Fruit fly (Drosophila melanogaster): ENCODE data around the gene Cyt-c-d.

Gene Cyt-c-d

DNA sequence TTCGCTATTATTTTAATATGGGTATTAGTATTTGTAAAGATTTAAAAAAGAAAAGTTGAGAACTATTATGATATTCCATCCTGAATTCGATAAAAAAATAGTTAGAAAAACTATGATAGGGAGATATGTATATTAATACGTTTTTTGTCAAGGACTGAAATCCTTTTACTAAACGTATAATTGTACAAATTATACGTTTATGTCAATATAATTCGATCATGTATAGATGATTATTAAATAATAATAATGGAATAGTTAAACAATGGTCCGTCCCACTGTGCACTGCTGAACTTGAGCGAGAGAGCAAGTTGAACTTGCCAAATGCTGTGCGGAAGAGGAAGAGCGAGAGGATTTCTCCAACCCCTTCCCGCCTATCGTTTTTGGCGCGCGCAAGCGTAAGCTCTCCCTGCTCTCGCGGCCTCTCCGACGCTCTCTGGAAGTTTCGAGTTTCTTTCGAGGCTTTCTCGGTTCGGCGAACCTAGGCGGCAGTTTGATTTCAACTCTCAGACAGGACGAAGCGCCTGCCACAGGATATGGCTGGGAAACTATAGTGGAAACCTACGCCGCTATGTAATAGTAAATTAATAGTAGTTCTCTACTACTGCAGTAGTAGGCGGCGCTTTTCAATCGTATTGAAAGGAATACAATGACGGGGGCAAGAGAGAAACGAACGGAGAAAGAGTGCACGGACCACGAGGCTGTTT lies 30.6 kb upstream of the Cyt-c-d start (continued):
- TF ChIP-seq sage (GFP tag; optimal IDR thresholded peaks at IDR 0.05) (no peak), Sp1 (GFP tag; optimal IDR thresholded peaks at IDR 0.05) (peak; percentile 90), CG9705 (GFP tag; optimal IDR thresholded peaks at IDR 0.05) (peak; percentile 43)

- TF ChIP-seq Abd-B (GFP tag; optimal IDR thresholded peaks at IDR 0.05) (no peak), foxo (GFP tag; optimal IDR thresholded peaks at IDR 0.05) (no peak), Hr83 (GFP tag; optimal IDR thresholded peaks at IDR 0.05; ENCODE audit: poor library complexity, severe bottlenecking) (no peak), jim (GFP tag; optimal IDR thresholded peaks at IDR 0.05) (no peak), HLH106 (tag; optimal IDR thresholded peaks at IDR 0.05) (no peak), GATAd (GFP tag; optimal IDR thresholded peaks at IDR 0.05) (no peak), usp (GFP tag; optimal IDR thresholded peaks at IDR 0.05) (no peak), N (GFP tag; optimal IDR thresholded peaks at IDR 0.05) (no peak), Hr78 (GFP tag; optimal IDR thresholded peaks at IDR 0.05) (no peak), ey (GFP tag; optimal IDR thresholded peaks at IDR 0.05) (no peak), Myc (optimal IDR thresholded peaks at IDR 0.05) (no peak), CG9705 (GFP tag; optimal IDR thresholded peaks at IDR 0.05) (no peak), Dfd (GFP tag; optimal IDR thresholded peaks at IDR 0.05) (no peak), Hnf4 (GFP tag; optimal IDR thresholded peaks at IDR 0.05) (no peak), Dif (GFP tag; optimal IDR thresholded peaks at IDR 0.05; ENCODE audit: partially characterized antibody) (no peak), psq (GFP tag; optimal IDR thresholded peaks at IDR 0.05) (no peak), Jra (GFP tag; optimal IDR thresholded peaks at IDR 0.05) (no peak), tai (GFP tag; optimal IDR thresholded peaks at IDR 0.05) (no peak)
Measured at dm6 chr2L:16685612-16685912, 30.1 kb upstream of the Cyt-c-d start.

DNA sequence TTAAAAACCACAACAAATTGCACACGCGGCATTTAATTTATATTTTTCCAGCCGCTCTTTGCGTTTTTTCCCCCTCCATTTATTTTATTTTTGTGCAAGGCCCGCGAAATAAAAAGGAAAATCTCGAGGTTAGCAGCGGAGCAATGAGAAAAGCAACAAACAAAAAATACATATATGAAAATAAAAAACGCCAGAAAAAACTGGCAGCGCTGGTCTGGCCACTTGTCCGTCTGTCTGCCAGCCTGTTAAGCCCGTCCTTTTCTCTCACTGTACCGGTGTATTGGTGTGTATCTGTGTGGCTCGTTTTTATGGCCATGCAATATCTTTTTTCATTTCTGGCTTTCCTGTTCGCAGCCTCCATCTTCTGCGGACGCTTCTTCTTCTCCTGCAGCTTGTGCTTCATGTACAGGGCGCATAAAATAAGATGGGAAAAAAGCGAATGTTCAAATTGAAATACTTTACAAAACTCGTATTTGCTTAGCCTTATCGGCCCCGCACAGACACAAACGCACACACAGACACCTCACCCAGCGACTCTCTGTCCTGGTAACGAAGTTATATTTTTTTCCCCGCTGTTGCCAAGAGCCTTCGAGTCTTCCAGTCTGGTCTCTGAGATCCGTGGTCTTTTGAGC lies 29.2 kb upstream of the Cyt-c-d start:
- TF ChIP-seq Mio (GFP tag; optimal IDR thresholded peaks at IDR 0.05) = no peak
- TF ChIP-seq Rel (GFP tag; optimal IDR thresholded peaks at IDR 0.05) = peak; percentile 55
- TF ChIP-seq Rel (tag; optimal IDR thresholded peaks at IDR 0.05) = peak; percentile 15
- no peak for TF ChIP-seq sv (GFP tag; optimal IDR thresholded peaks at IDR 0.05)
- TF ChIP-seq Vsx2 (GFP tag; optimal IDR thresholded peaks at IDR 0.05; ENCODE audit: partially characterized antibody) = no peak
- no peak for TF ChIP-seq jim (GFP tag; optimal IDR thresholded peaks at IDR 0.05)
- TF ChIP-seq dsf (GFP tag; optimal IDR thresholded peaks at IDR 0.05; ENCODE audit: borderline replicate concordance) = no peak
- no peak for TF ChIP-seq rgr (GFP tag; optimal IDR thresholded peaks at IDR 0.05)
- TF ChIP-seq tai (GFP tag; optimal IDR thresholded peaks at IDR 0.05) = no peak
- TF ChIP-seq brk (GFP tag; optimal IDR thresholded peaks at IDR 0.05) = no peak
- TF ChIP-seq N (GFP tag; optimal IDR thresholded peaks at IDR 0.05) = no peak
- peak; percentile 59 for TF ChIP-seq CrebA (GFP tag; optimal IDR thresholded peaks at IDR 0.05; ENCODE audit: borderline replicate concordance)
- no peak for TF ChIP-seq dmrt93B (GFP tag; optimal IDR thresholded peaks at IDR 0.05)
- no peak for TF ChIP-seq Hr83 (GFP tag; optimal IDR thresholded peaks at IDR 0.05; ENCODE audit: poor library complexity, severe bottlenecking)
- peak in 1 of 2 experiments; percentile 15 for TF ChIP-seq dl (GFP tag; optimal IDR thresholded peaks at IDR 0.05; ENCODE audit: insufficient read depth in 1 of 2, partially characterized antibody in 2 of 2)
- TF ChIP-seq Hr78 (GFP tag; optimal IDR thresholded peaks at IDR 0.05) = no peak
- peak; percentile 43 for TF ChIP-seq fru (GFP tag; optimal IDR thresholded peaks at IDR 0.05)
- TF ChIP-seq foxo (GFP tag; optimal IDR thresholded peaks at IDR 0.05) = peak in 1 of 2 experiments; percentile 40
- peak; percentile 16 for TF ChIP-seq CG32264 (GFP tag; optimal IDR thresholded peaks at IDR 0.05)
- peak; percentile 34 for TF ChIP-seq OdsH (GFP tag; optimal IDR thresholded peaks at IDR 0.05)
- TF ChIP-seq Dif (GFP tag; optimal IDR thresholded peaks at IDR 0.05; ENCODE audit: partially characterized antibody) = no peak
- peak; percentile 32 for TF ChIP-seq h (GFP tag; optimal IDR thresholded peaks at IDR 0.05)
- TF ChIP-seq GATAd (GFP tag; optimal IDR thresholded peaks at IDR 0.05) = no peak
- peak; percentile 64 for TF ChIP-seq Sp1 (GFP tag; optimal IDR thresholded peaks at IDR 0.05)
- TF ChIP-seq Hnf4 (GFP tag; optimal IDR thresholded peaks at IDR 0.05) = peak; percentile 22
- no peak for TF ChIP-seq usp (GFP tag; optimal IDR thresholded peaks at IDR 0.05)
- TF ChIP-seq Dfd (GFP tag; optimal IDR thresholded peaks at IDR 0.05) = no peak
- TF ChIP-seq CG9705 (GFP tag; optimal IDR thresholded peaks at IDR 0.05) = no peak
- TF ChIP-seq woc (GFP tag; optimal IDR thresholded peaks at IDR 0.05) = peak; percentile 41
- no peak for TF ChIP-seq lola (GFP tag; optimal IDR thresholded peaks at IDR 0.05)
- no peak for TF ChIP-seq Myc (optimal IDR thresholded peaks at IDR 0.05)
- peak; percentile 20 for TF ChIP-seq ey (GFP tag; optimal IDR thresholded peaks at IDR 0.05)
- TF ChIP-seq sage (GFP tag; optimal IDR thresholded peaks at IDR 0.05) = no peak
- no peak for TF ChIP-seq pan (optimal IDR thresholded peaks at IDR 0.05)
- peak; percentile 4 for TF ChIP-seq br (GFP tag; optimal IDR thresholded peaks at IDR 0.05)
- TF ChIP-seq Jra (GFP tag; optimal IDR thresholded peaks at IDR 0.05) = peak; percentile 41
- no peak for TF ChIP-seq Abd-B (GFP tag; optimal IDR thresholded peaks at IDR 0.05)
- TF ChIP-seq psq (GFP tag; optimal IDR thresholded peaks at IDR 0.05) = peak; percentile 86
- TF ChIP-seq HLH106 (tag; optimal IDR thresholded peaks at IDR 0.05) = no peak
